Fruit fly (Drosophila melanogaster): ENCODE data around the gene 140up.

Gene 140up

dm6 chr3R:14108158-14108921, 17.0 kb downstream of the 140up start, which contains the start of gene CG12402 (continued):
- peak; percentile 70 for TF ChIP-seq CG10147 (GFP tag; optimal IDR thresholded peaks at IDR 0.05)
- TF ChIP-seq wek (GFP tag; optimal IDR thresholded peaks at IDR 0.05) = peak; percentile 90
- no peak for TF ChIP-seq emc (GFP tag; optimal IDR thresholded peaks at IDR 0.05)
- TF ChIP-seq CG6654 (GFP tag; optimal IDR thresholded peaks at IDR 0.05) = peak; percentile 47
- no peak for TF ChIP-seq Tbp (GFP tag; optimal IDR thresholded peaks at IDR 0.05)
- TF ChIP-seq CG10321 (GFP tag; IDR thresholded peaks at IDR 0.05) = peak; percentile 67
- TF ChIP-seq bbx (GFP tag; IDR thresholded peaks at IDR 0.05; ENCODE audit: partially characterized antibody) = no peak
- no peak for TF ChIP-seq CG3838 (GFP tag; optimal IDR thresholded peaks at IDR 0.05)
- TF ChIP-seq CG14965 (GFP tag; optimal IDR thresholded peaks at IDR 0.05; ENCODE audit: borderline replicate concordance) = no peak
- peak; percentile 29 for TF ChIP-seq CG10565 (GFP tag; optimal IDR thresholded peaks at IDR 0.05)
- TF ChIP-seq ERR (GFP tag; optimal IDR thresholded peaks at IDR 0.05) = peak; percentile 47
- peak; percentile 66 for TF ChIP-seq CG14710 (tag; optimal IDR thresholded peaks at IDR 0.05)
- peak; percentile 99 for TF ChIP-seq ftz-f1 (GFP tag; optimal IDR thresholded peaks at IDR 0.05)
- TF ChIP-seq CG14050 (GFP tag; IDR thresholded peaks at IDR 0.05) = peak; percentile 82
- TF ChIP-seq Ptx1 (GFP tag; IDR thresholded peaks at IDR 0.05) = peak; percentile 89
- peak; percentile 28 for TF ChIP-seq ab (GFP tag; optimal IDR thresholded peaks at IDR 0.05)
- TF ChIP-seq dmrt11E (tag; optimal IDR thresholded peaks at IDR 0.05) = peak; percentile 73
- TF ChIP-seq schlank (tag; optimal IDR thresholded peaks at IDR 0.05) = peak; percentile 12
- TF ChIP-seq CG31224 (GFP tag; IDR thresholded peaks at IDR 0.05) = peak; percentile 56
- TF ChIP-seq zen2 (GFP tag; IDR thresholded peaks at IDR 0.05; ENCODE audit: partially characterized antibody) = peak; percentile 42; the same call in 2 of the 3 replicates
- peak; percentile 78 for TF ChIP-seq Antp (GFP tag; optimal IDR thresholded peaks at IDR 0.05)
- no peak for TF ChIP-seq D (optimal IDR thresholded peaks at IDR 0.05)
- peak; percentile 81 for TF ChIP-seq D (GFP tag; optimal IDR thresholded peaks at IDR 0.05)
- peak; percentile 98 for TF ChIP-seq kni (GFP tag; optimal IDR thresholded peaks at IDR 0.05)
- TF ChIP-seq cas (GFP tag; IDR thresholded peaks at IDR 0.05) = peak; percentile 69; the same call in 1 of the 2 replicates
- peak; percentile 78 for TF ChIP-seq CG11247 (GFP tag; IDR thresholded peaks at IDR 0.05)
- no peak for TF ChIP-seq hth (optimal IDR thresholded peaks at IDR 0.05)
- peak; percentile 56 for TF ChIP-seq Mes4 (GFP tag; optimal IDR thresholded peaks at IDR 0.05)
- TF ChIP-seq dm (GFP tag; optimal IDR thresholded peaks at IDR 0.05) = peak; percentile 60
- TF ChIP-seq tll (GFP tag; optimal IDR thresholded peaks at IDR 0.05) = peak in 1 of 2 experiments; percentile 80
- no peak for TF ChIP-seq knrl (GFP tag; IDR thresholded peaks at IDR 0.05; ENCODE audit: partially characterized antibody)
- TF ChIP-seq CG2120 (GFP tag; optimal IDR thresholded peaks at IDR 0.05) = peak; percentile 67
- TF ChIP-seq Taf1 (GFP tag; IDR thresholded peaks at IDR 0.05) = peak; percentile 50; the same call in 1 of the 2 replicates
- TF ChIP-seq fd3F (GFP tag; optimal IDR thresholded peaks at IDR 0.05) = peak; percentile 72
- peak; percentile 9 for TF ChIP-seq Bteb2 (GFP tag; optimal IDR thresholded peaks at IDR 0.05)
- peak; percentile 85 for TF ChIP-seq CG10654 (GFP tag; optimal IDR thresholded peaks at IDR 0.05)
- TF ChIP-seq CG31441 (GFP tag; IDR thresholded peaks at IDR 0.05) = peak; percentile 95
- TF ChIP-seq sens (GFP tag) = peak; percentile 92
- peak; percentile 61 for TF ChIP-seq CG8089 (GFP tag; optimal IDR thresholded peaks at IDR 0.05)
- TF ChIP-seq CG13894 (tag; optimal IDR thresholded peaks at IDR 0.05) = peak; percentile 63
- peak; percentile 70 for TF ChIP-seq Optix (GFP tag; IDR thresholded peaks at IDR 0.05)
- TF ChIP-seq chif (GFP tag; optimal IDR thresholded peaks at IDR 0.05) = peak; percentile 59 to 60
- peak; percentile 75 for TF ChIP-seq CG15696 (tag; optimal IDR thresholded peaks at IDR 0.05)
- TF ChIP-seq Chrac-16 (GFP tag; optimal IDR thresholded peaks at IDR 0.05) = peak; percentile 79
- TF ChIP-seq fru (optimal IDR thresholded peaks at IDR 0.05) = no peak
- peak; percentile 81 for TF ChIP-seq gsb (GFP tag; IDR thresholded peaks at IDR 0.05)
- TF ChIP-seq Gug (GFP tag; IDR thresholded peaks at IDR 0.05) = peak; percentile 70; the same call in 3 of the 4 replicates
- TF ChIP-seq CG2889 (GFP tag; IDR thresholded peaks at IDR 0.05) = peak; percentile 44; the same call in 1 of the 3 replicates
- TF ChIP-seq exex (tag; optimal IDR thresholded peaks at IDR 0.05) = no peak
- peak; percentile 63 for TF ChIP-seq CG9437 (GFP tag; optimal IDR thresholded peaks at IDR 0.05)

Data from whole organism, embryonic.